Fruit fly (Drosophila melanogaster) Kc167 (cell line): ENCODE measurements around the gene porin.

ENCODE experiments used
- Myc ChIP-seq: fragments of >200 bp; optimal IDR thresholded peaks from 2 replicates; lab custom pipeline; 2017; ENCODE audit warnings: missing external identifiers
- Sin3A ChIP-seq: fragments of >200 bp; optimal IDR thresholded peaks from 2 replicates; lab custom pipeline; 2018; ENCODE audit warnings: missing external identifiers
- h ChIP-seq: fragments of >200 bp; optimal IDR thresholded peaks from 3 replicates; lab custom pipeline; 2018; ENCODE audit warnings: missing external identifiers
- insv ChIP-seq: fragments of >200 bp; optimal IDR thresholded peaks from 3 replicates; lab custom pipeline; 2018; ENCODE audit warnings: missing external identifiers
- psq ChIP-seq: fragments of >200 bp; optimal IDR thresholded peaks from 2 replicates; lab custom pipeline; 2017; ENCODE audit warnings: missing external identifiers
- ttk ChIP-seq: sonication (Bioruptor generic); optimal IDR thresholded peaks from 2 replicates; lab custom pipeline; 2017; ENCODE audit warnings: missing external identifiers

Gene porin

dm6 chr2L:10837491-10837890 lies 13.2 kb downstream of the porin start, which contains the start of gene Nos:
TSS of gene Nos (minus strand) at chr2L:10837511.
- no peak for TF ChIP-seq Myc (lab: Kevin White, UChicago)
- no peak for TF ChIP-seq Sin3A (lab: Kevin White, UChicago)
- no peak for TF ChIP-seq h (lab: Kevin White, UChicago)
- TF ChIP-seq psq (lab: Kevin White, UChicago) = no peak
- TF ChIP-seq ttk (lab: Kevin White, UChicago) = no peak
- no peak for TF ChIP-seq insv

dm6 chr2L:10831590-10831989 lies 19.1 kb downstream of the porin start:
- no peak for TF ChIP-seq h (lab: Kevin White, UChicago)
- TF ChIP-seq psq (lab: Kevin White, UChicago) = no peak
- TF ChIP-seq Myc (lab: Kevin White, UChicago) = no peak
- no peak for TF ChIP-seq insv
- TF ChIP-seq Sin3A (lab: Kevin White, UChicago) = no peak
- TF ChIP-seq ttk (lab: Kevin White, UChicago) = no peak

dm6 chr2L:10822620-10823019 lies 28.0 kb downstream of the porin start:
- TF ChIP-seq ttk (lab: Kevin White, UChicago) (no peak), h (lab: Kevin White, UChicago) (no peak), Myc (lab: Kevin White, UChicago) (no peak), insv (no peak), psq (lab: Kevin White, UChicago) (no peak), Sin3A (lab: Kevin White, UChicago) (no peak)

dm6 chr2L:10820405-10820804 lies 30.2 kb downstream of the porin start, which contains the start of gene CG17134:
TSS of gene CG17134 (plus strand) at chr2L:10820705.
- no peak for TF ChIP-seq Myc (lab: Kevin White, UChicago)

- TF ChIP-seq Myc (lab: Kevin White, UChicago) (no peak), psq (lab: Kevin White, UChicago) (no peak), ttk (lab: Kevin White, UChicago) (no peak), h (lab: Kevin White, UChicago) (no peak), Sin3A (lab: Kevin White, UChicago) (no peak), insv (no peak)
Measured at dm6 chr2L:10818807-10819206, 31.8 kb downstream of the porin start, which contains the start of gene CG6508. TSS of gene CG6508 (plus strand) at chr2L:10819107.

dm6 chr2L:10801951-10802780 lies 48.5 kb downstream of the porin start:
- no peak for TF ChIP-seq ttk (lab: Kevin White, UChicago)
- no peak for TF ChIP-seq insv
- TF ChIP-seq Sin3A (lab: Kevin White, UChicago) = no peak
- no peak for TF ChIP-seq Myc (lab: Kevin White, UChicago)
- TF ChIP-seq psq (lab: Kevin White, UChicago) = no peak
- TF ChIP-seq h (lab: Kevin White, UChicago) = no peak

- no peak for TF ChIP-seq insv
- TF ChIP-seq Sin3A (lab: Kevin White, UChicago) = no peak
- no peak for TF ChIP-seq ttk (lab: Kevin White, UChicago)
- TF ChIP-seq psq (lab: Kevin White, UChicago) = no peak
- TF ChIP-seq h (lab: Kevin White, UChicago) = no peak
- TF ChIP-seq Myc (lab: Kevin White, UChicago) = no peak
Measured at dm6 chr2L:10800877-10801719, 49.5 kb downstream of the porin start, which contains the start of gene CG31869. TSS of gene CG31869 (minus strand) at chr2L:10801109.
